Worm (Caenorhabditis elegans) whole organism, late embryonic: ENCODE results near the gene hch-1.

Source experiments
- C08G9.2 ChIP-seq: sonication (generic microtip); optimal IDR thresholded peaks from 2 replicates; lab custom pipeline; 2016; ENCODE audit warnings: mild to moderate bottlenecking, missing genetic modification characterization, moderate library complexity, missing compliant biosample characterization
- K02D7.2 ChIP-seq: sonication (generic microtip); optimal IDR thresholded peaks from 2 replicates; lab custom pipeline; 2017; ENCODE audit warnings: mild to moderate bottlenecking, missing genetic modification characterization, missing compliant biosample characterization
- K09A11.1 ChIP-seq: sonication (generic microtip); optimal IDR thresholded peaks from 2 replicates; lab custom pipeline; 2017; ENCODE audit warnings: antibody characterized with exemption, mild to moderate bottlenecking, missing genetic modification characterization, missing compliant biosample characterization; ENCODE audit not compliant: insufficient read depth
- ama-1 ChIP-seq: fragments of 150-350 bp; optimal IDR thresholded peaks from 2 replicates; lab custom pipeline; 2014
- ceh-18 ChIP-seq: sonication (generic microtip); optimal IDR thresholded peaks from 2 replicates; lab custom pipeline; 2016; ENCODE audit warnings: missing genetic modification characterization, missing compliant biosample characterization
- ceh-19 ChIP-seq: fragments of 200-800 bp; sonication (Bioruptor generic); optimal IDR thresholded peaks from 2 replicates; lab custom pipeline; 2018; ENCODE audit warnings: mild to moderate bottlenecking, missing genetic modification characterization, missing compliant biosample characterization
- ceh-2 ChIP-seq: sonication (generic microtip); optimal IDR thresholded peaks from 2 replicates; lab custom pipeline; 2016; ENCODE audit warnings: missing genotype, missing genetic modification characterization, missing compliant biosample characterization
- ceh-22 ChIP-seq: sonication (generic microtip); optimal IDR thresholded peaks from 2 replicates; lab custom pipeline; 2017; ENCODE audit warnings: missing biosample characterization, missing genetic modification characterization
- ceh-30 ChIP-seq: fragments of 150-350 bp; optimal IDR thresholded peaks from 2 replicates; lab custom pipeline; 2014; ENCODE audit warnings: missing biosample characterization, missing genetic modification characterization
- ceh-31 ChIP-seq: sonication (generic microtip); optimal IDR thresholded peaks from 2 replicates; lab custom pipeline; 2016; ENCODE audit warnings: missing genetic modification characterization, missing compliant biosample characterization
- ceh-45 ChIP-seq: fragments of 200-800 bp; sonication (Bioruptor generic); IDR thresholded peaks from 2 replicates; pipeline ENCODE4 v1.3.6; 2022; ENCODE audit warnings: missing genetic modification reagents, missing genetic modification characterization, missing compliant biosample characterization
- ceh-48 ChIP-seq: sonication (generic microtip); optimal IDR thresholded peaks from 2 replicates; lab custom pipeline; 2016; ENCODE audit warnings: missing genetic modification characterization, inconsistent platforms, missing compliant biosample characterization
- ceh-9 ChIP-seq: sonication (generic microtip); optimal IDR thresholded peaks from 2 replicates; lab custom pipeline; 2016; ENCODE audit warnings: mild to moderate bottlenecking, missing genetic modification characterization, inconsistent platforms, missing compliant biosample characterization
- che-1 ChIP-seq: sonication (generic microtip); optimal IDR thresholded peaks from 2 replicates; lab custom pipeline; 2016; ENCODE audit warnings: mild to moderate bottlenecking, missing genetic modification characterization, missing compliant biosample characterization
- dve-1 ChIP-seq: sonication (generic microtip); optimal IDR thresholded peaks from 2 replicates; lab custom pipeline; 2017; ENCODE audit warnings: antibody characterized with exemption, mild to moderate bottlenecking, missing genetic modification characterization, missing compliant biosample characterization
- ets-4 ChIP-seq: sonication (generic microtip); optimal IDR thresholded peaks from 2 replicates; lab custom pipeline; 2016; ENCODE audit warnings: missing genetic modification characterization, missing compliant biosample characterization
- fkh-10 ChIP-seq: fragments of 150-350 bp; optimal IDR thresholded peaks from 2 replicates; lab custom pipeline; 2014; ENCODE audit warnings: missing biosample characterization, missing genetic modification reagents, missing genetic modification characterization
- gmeb-2 ChIP-seq: sonication (generic microtip); optimal IDR thresholded peaks from 2 replicates; lab custom pipeline; 2016; ENCODE audit warnings: missing genetic modification characterization, inconsistent platforms, missing compliant biosample characterization
- hlh-13 ChIP-seq: fragments of 200-800 bp; sonication (Bioruptor generic); optimal IDR thresholded peaks from 2 replicates; lab custom pipeline; 2018; ENCODE audit warnings: mild to moderate bottlenecking, missing genetic modification characterization, missing compliant biosample characterization
- hlh-8 ChIP-seq: sonication (generic microtip); optimal IDR thresholded peaks from 2 replicates; lab custom pipeline; 2016; ENCODE audit warnings: missing genotype, missing genetic modification characterization, missing compliant biosample characterization
- lim-6 ChIP-seq: sonication (generic microtip); optimal IDR thresholded peaks from 2 replicates; lab custom pipeline; 2016; ENCODE audit warnings: missing genetic modification characterization, missing compliant biosample characterization
- nfya-1 ChIP-seq: sonication (generic microtip); optimal IDR thresholded peaks from 2 replicates; lab custom pipeline; 2017; ENCODE audit warnings: missing genetic modification characterization, mild to moderate bottlenecking, missing compliant biosample characterization, antibody characterized with exemption, moderate library complexity
- nhr-11 ChIP-seq: fragments of 150-350 bp; optimal IDR thresholded peaks from 2 replicates; lab custom pipeline; 2014; ENCODE audit warnings: missing biosample characterization, missing genetic modification characterization
- odd-2 ChIP-seq: sonication (generic microtip); optimal IDR thresholded peaks from 2 replicates; lab custom pipeline; 2017; ENCODE audit warnings: antibody characterized with exemption, mild to moderate bottlenecking, missing genetic modification characterization, missing compliant biosample characterization
- pat-9 ChIP-seq: fragments of 200-800 bp; sonication (Bioruptor generic); optimal IDR thresholded peaks from 2 replicates; lab custom pipeline; 2018; ENCODE audit warnings: mild to moderate bottlenecking, missing genetic modification characterization, moderate library complexity, missing compliant biosample characterization
- pax-1 ChIP-seq: fragments of 150-350 bp; optimal IDR thresholded peaks from 2 replicates; lab custom pipeline; 2014; ENCODE audit warnings: missing biosample characterization, missing genetic modification characterization
- pha-2 ChIP-seq: sonication (generic microtip); optimal IDR thresholded peaks from 2 replicates; lab custom pipeline; 2017; ENCODE audit warnings: mild to moderate bottlenecking, missing genetic modification characterization, missing compliant biosample characterization
- pha-4 ChIP-seq: fragments of 150-350 bp; optimal IDR thresholded peaks from 2 replicates; lab custom pipeline; 2018; ENCODE audit warnings: missing biosample characterization, missing genetic modification reagents, missing genetic modification characterization
- pqm-1 ChIP-seq: sonication (generic microtip); optimal IDR thresholded peaks from 2 replicates; lab custom pipeline; 2016; ENCODE audit warnings: missing genetic modification characterization, missing compliant biosample characterization
- pros-1 ChIP-seq: fragments of 150-350 bp; optimal IDR thresholded peaks from 2 replicates; lab custom pipeline; 2014; ENCODE audit warnings: missing biosample characterization, missing genetic modification reagents, missing genetic modification characterization
- sox-2 ChIP-seq: fragments of 200-800 bp; sonication (Bioruptor generic); IDR thresholded peaks from 2 replicates; pipeline ENCODE4 v1.3.6; 2022; ENCODE audit warnings: missing genetic modification reagents, missing genetic modification characterization, missing compliant biosample characterization
- sox-4 ChIP-seq: sonication (generic microtip); optimal IDR thresholded peaks from 2 replicates; lab custom pipeline; 2017; ENCODE audit warnings: mild to moderate bottlenecking, missing genetic modification characterization, inconsistent platforms, missing compliant biosample characterization
- tbx-7 ChIP-seq: sonication (generic microtip); optimal IDR thresholded peaks from 2 replicates; lab custom pipeline; 2016; ENCODE audit warnings: missing genotype, missing genetic modification characterization, missing compliant biosample characterization
- ttx-3 ChIP-seq: sonication (generic microtip); optimal IDR thresholded peaks from 2 replicates; lab custom pipeline; 2016; ENCODE audit warnings: missing genetic modification reagents, missing genetic modification characterization, missing compliant biosample characterization
- unc-3 ChIP-seq, 2 experiments: fragments of 200-800 bp in 1 of 2; sonication (Bioruptor generic) in 1 of 2; sonication (generic microtip) in 1 of 2; conservative IDR thresholded peaks in 1 of 2; optimal IDR thresholded peaks in 1 of 2; 2 replicates each; pipeline versions ENCODE4 v1.3.6 to Lab custom; 2016 to 2022; ENCODE audit warnings: missing compliant biosample characterization in 2 of 2, missing genetic modification characterization in 2 of 2, missing genetic modification reagents in 1 of 2
- unc-42 ChIP-seq: sonication (generic microtip); optimal IDR thresholded peaks from 2 replicates; lab custom pipeline; 2016; ENCODE audit warnings: missing genotype, missing genetic modification characterization, missing compliant biosample characterization
- unc-86 ChIP-seq: sonication (generic microtip); optimal IDR thresholded peaks from 2 replicates; lab custom pipeline; 2016; ENCODE audit warnings: missing genetic modification characterization, missing compliant biosample characterization
- ztf-16 ChIP-seq: sonication (generic microtip); optimal IDR thresholded peaks from 2 replicates; lab custom pipeline; 2017; ENCODE audit warnings: missing genetic modification characterization, missing compliant biosample characterization

The hch-1 gene

ce11 chrX:14701490-14701889, 1.7 kb upstream of the hch-1 start, which contains the start of gene F40E10.5:
F40E10.5 (plus strand) TSS chrX:14701790.
- TF ChIP-seq pax-1, result peak; percentile 11
- peak; percentile 9 for TF ChIP-seq ets-4 (tag; lab: Kevin White, UChicago)
- no peak for TF ChIP-seq hlh-8 (tag; lab: Kevin White, UChicago)

- TF ChIP-seq lim-6 (no peak), unc-42 (peak; percentile 68)
These were observed 3.9 kb downstream of the hch-1 start for ce11 chrX:14695892-14696291.

ce11 chrX:14694633-14695177, 5.1 kb downstream of the hch-1 start:
- TF ChIP-seq unc-42 (peak; percentile 96), gmeb-2 (tag; lab: Kevin White, UChicago) (no peak)

- TF ChIP-seq ceh-19 (GFP tag; lab: Kevin White, UChicago) (no peak), ceh-31 (no peak), pros-1 (tag; lab: Kevin White, UChicago) (no peak), che-1 (tag; lab: Kevin White, UChicago) (no peak), K02D7.2 (no peak), ceh-45 (GFP tag; lab: Robert Waterston, UW) (no peak), nhr-11 (tag; lab: Kevin White, UChicago) (no peak), sox-4 (tag; lab: Kevin White, UChicago) (no peak), nfya-1 (tag; lab: Kevin White, UChicago) (no peak), ama-1 (lab: Kevin White, UChicago) (no peak), odd-2 (no peak), ets-4 (tag; lab: Kevin White, UChicago) (no peak), K09A11.1 (tag; lab: Kevin White, UChicago) (no peak), ceh-9 (tag; lab: Kevin White, UChicago) (no peak), unc-3 (GFP tag; conservative IDR thresholded peaks at IDR 0.05; lab: Robert Waterston, UW) (no peak), unc-3 (tag; optimal IDR thresholded peaks at IDR 0.05; lab: Kevin White, UChicago) (no peak), dve-1 (tag; lab: Kevin White, UChicago) (no peak), pha-4 (tag; lab: Kevin White, UChicago) (no peak), tbx-7 (no peak)
- TF ChIP-seq, all 69 proteins: peak for 0
These were observed 6.9 kb downstream of the hch-1 start, which contains the start of gene sox-3 for ce11 chrX:14692905-14693304. sox-3 (minus strand) TSS chrX:14693005.

- TF ChIP-seq ceh-18 (tag; lab: Kevin White, UChicago), result peak; percentile 64
- peak; percentile 5 for TF ChIP-seq pat-9
- no peak for TF ChIP-seq sox-2 (GFP tag; lab: Robert Waterston, UW)
- TF ChIP-seq, all 69 proteins: peak for 2
These were observed 15.3 kb downstream of the hch-1 start, which contains the start of gene csq-1 for ce11 chrX:14684406-14684927. csq-1 (plus strand) TSS chrX:14684877.

ce11 chrX:14680474-14680873, 19.3 kb downstream of the hch-1 start:
- no peak for TF ChIP-seq ztf-16 (tag; lab: Kevin White, UChicago)
- TF ChIP-seq ceh-19 (GFP tag; lab: Kevin White, UChicago), result no peak
- no peak for TF ChIP-seq pqm-1 (tag; lab: Kevin White, UChicago)
- no peak for TF ChIP-seq ceh-48 (tag; lab: Kevin White, UChicago)
- TF ChIP-seq ceh-31, result no peak
- no peak for TF ChIP-seq unc-86
- no peak for TF ChIP-seq C08G9.2 (tag; lab: Kevin White, UChicago)
- TF ChIP-seq hlh-13 (GFP tag; lab: Kevin White, UChicago), result no peak
- TF ChIP-seq ceh-22 (tag; lab: Kevin White, UChicago), result no peak
- TF ChIP-seq unc-42, result no peak
- TF ChIP-seq ceh-2 (tag; lab: Kevin White, UChicago), result no peak
- TF ChIP-seq gmeb-2 (tag; lab: Kevin White, UChicago), result no peak
- no peak for TF ChIP-seq fkh-10 (GFP tag; lab: Kevin White, UChicago)
- TF ChIP-seq ttx-3 (tag; lab: Kevin White, UChicago), result no peak
- TF ChIP-seq ceh-30 (tag; lab: Kevin White, UChicago), result no peak
- no peak for TF ChIP-seq pha-2 (tag; lab: Kevin White, UChicago)
- TF ChIP-seq, all 69 proteins: peak for 0
